Fruit fly (Drosophila melanogaster) whole organism, embryonic: Measurements from ENCODE around the gene CG16758.
A peak's percentile ranks its signal among the peaks of the same experiment; 100 is the strongest.

Experiments
- Adf1 ChIP-seq: fragments of 200-800 bp; sonication (Bioruptor generic); IDR thresholded peaks from 2 replicates; pipeline ENCODE4 v1.3.6; 2022; ENCODE audit warnings: missing biosample characterization, missing genetic modification characterization
- Atf3 ChIP-seq: fragments of 200-800 bp; sonication (Bioruptor generic); optimal IDR thresholded peaks from 3 replicates; lab custom pipeline; 2016; ENCODE audit warnings: missing biosample characterization, missing genetic modification characterization
- B-H2 ChIP-seq: fragments of 200-800 bp; sonication (Bioruptor generic); optimal IDR thresholded peaks from 2 replicates; lab custom pipeline; 2018; ENCODE audit warnings: missing biosample characterization, mild to moderate bottlenecking, missing genetic modification characterization
- CG10209 ChIP-seq: fragments of 200-800 bp; sonication (Bioruptor generic); optimal IDR thresholded peaks from 3 replicates; lab custom pipeline; 2017; ENCODE audit warnings: missing biosample characterization, mild to moderate bottlenecking, missing genetic modification characterization, missing genetic modification reagents
- CG10274 ChIP-seq: fragments of 200-800 bp; sonication (Bioruptor generic); optimal IDR thresholded peaks from 3 replicates; lab custom pipeline; 2017; ENCODE audit warnings: missing biosample characterization, mild to moderate bottlenecking, missing genetic modification characterization
- CG10979 ChIP-seq: fragments of 200-800 bp; sonication (Bioruptor generic); optimal IDR thresholded peaks from 2 replicates; lab custom pipeline; 2018; ENCODE audit warnings: missing biosample characterization, mild to moderate bottlenecking, missing genetic modification characterization, moderate library complexity
- CG11695 ChIP-seq: fragments of 200-800 bp; sonication (Bioruptor generic); IDR thresholded peaks from 3 replicates; pipeline ENCODE4 v1.3.6; 2022; ENCODE audit warnings: missing biosample characterization, missing genetic modification characterization
- CG12659 ChIP-seq: fragments of 200-800 bp; sonication (Bioruptor generic); optimal IDR thresholded peaks from 3 replicates; lab custom pipeline; 2017; ENCODE audit warnings: mild to moderate bottlenecking, missing biosample characterization, missing genetic modification reagents, missing genetic modification characterization
- CG13775 ChIP-seq: fragments of 200-800 bp; sonication (Bioruptor generic); optimal IDR thresholded peaks from 3 replicates; lab custom pipeline; 2017; ENCODE audit warnings: missing biosample characterization, mild to moderate bottlenecking, missing genetic modification characterization
- CG17361 ChIP-seq: fragments of 200-800 bp; sonication (Bioruptor generic); IDR thresholded peaks from 3 replicates; pipeline ENCODE4 v1.3.6; 2022; ENCODE audit warnings: missing biosample characterization, missing genetic modification characterization
- CG17568 ChIP-seq: fragments of 200-800 bp; sonication (Bioruptor generic); optimal IDR thresholded peaks from 2 replicates; lab custom pipeline; 2018; ENCODE audit warnings: missing biosample characterization, mild to moderate bottlenecking, missing genetic modification characterization, moderate library complexity
- CG18011 ChIP-seq: fragments of 200-800 bp; sonication (Bioruptor generic); optimal IDR thresholded peaks from 2 replicates; lab custom pipeline; 2017; ENCODE audit warnings: missing biosample characterization, missing genetic modification characterization, mild to moderate bottlenecking, moderate library complexity, missing genotype
- CG18764 ChIP-seq: fragments of 200-800 bp; sonication (Bioruptor generic); optimal IDR thresholded peaks from 3 replicates; lab custom pipeline; 2016; ENCODE audit warnings: missing biosample characterization, missing genetic modification characterization
- CG3838 ChIP-seq: fragments of 200-800 bp; sonication (Bioruptor generic); optimal IDR thresholded peaks from 3 replicates; lab custom pipeline; 2016; ENCODE audit warnings: missing biosample characterization, missing genetic modification characterization
- CG4707 ChIP-seq: fragments of 200-800 bp; sonication (Bioruptor generic); optimal IDR thresholded peaks from 2 replicates; lab custom pipeline; 2018; ENCODE audit warnings: missing biosample characterization, mild to moderate bottlenecking, missing genetic modification characterization, moderate library complexity
- CG4820 ChIP-seq: fragments of 200-800 bp; sonication (Bioruptor generic); optimal IDR thresholded peaks from 3 replicates; lab custom pipeline; 2016; ENCODE audit warnings: missing biosample characterization, missing genetic modification characterization
- CG5180 ChIP-seq: fragments of 200-800 bp; sonication (Bioruptor generic); optimal IDR thresholded peaks from 3 replicates; lab custom pipeline; 2017; ENCODE audit warnings: missing biosample characterization, missing genetic modification characterization, mild to moderate bottlenecking, moderate library complexity, missing genetic modification reagents
- CG7987 ChIP-seq: fragments of 200-800 bp; sonication (Bioruptor generic); optimal IDR thresholded peaks from 2 replicates; lab custom pipeline; 2018; ENCODE audit warnings: missing biosample characterization, mild to moderate bottlenecking, missing genetic modification characterization, moderate library complexity
- CG9215 ChIP-seq: fragments of 200-800 bp; sonication (Bioruptor generic); IDR thresholded peaks from 2 replicates; pipeline ENCODE4 v1.3.6; 2022; ENCODE audit warnings: missing biosample characterization, missing genetic modification characterization
- CG9727 ChIP-seq: fragments of 200-800 bp; sonication (Bioruptor generic); optimal IDR thresholded peaks from 3 replicates; lab custom pipeline; 2017; ENCODE audit warnings: missing biosample characterization, mild to moderate bottlenecking, missing genetic modification characterization
- CkIIα-i1 ChIP-seq: fragments of 200-800 bp; sonication (Bioruptor generic); IDR thresholded peaks from 2 replicates; pipeline ENCODE4 v1.3.6; 2022; ENCODE audit warnings: missing biosample characterization, missing genetic modification characterization
- Deaf1 ChIP-seq: fragments of 200-800 bp; optimal IDR thresholded peaks from 3 replicates; lab custom pipeline; 2019; ENCODE audit warnings: missing biosample characterization, mild to moderate bottlenecking, missing genetic modification characterization, moderate library complexity
- Dek ChIP-seq: fragments of 200-800 bp; sonication (Bioruptor generic); optimal IDR thresholded peaks from 3 replicates; lab custom pipeline; 2019; ENCODE audit warnings: missing biosample characterization, mild to moderate bottlenecking, missing genetic modification characterization, moderate library complexity
- HLHmδ ChIP-seq: fragments of 200-800 bp; sonication (Bioruptor generic); optimal IDR thresholded peaks from 2 replicates; lab custom pipeline; 2018; ENCODE audit warnings: missing biosample characterization, mild to moderate bottlenecking, missing genetic modification characterization, moderate library complexity
- NfI ChIP-seq: fragments of 200-800 bp; sonication (Bioruptor generic); optimal IDR thresholded peaks from 3 replicates; lab custom pipeline; 2018; ENCODE audit warnings: missing biosample characterization, mild to moderate bottlenecking, missing genetic modification characterization, moderate library complexity
- Optix ChIP-seq: fragments of 200-800 bp; sonication (Bioruptor generic); IDR thresholded peaks from 3 replicates; pipeline ENCODE4 v1.3.6; 2022; ENCODE audit warnings: missing biosample characterization, missing genetic modification characterization
- ap ChIP-seq: fragments of 200-800 bp; sonication (Bioruptor generic); IDR thresholded peaks from 2 replicates; pipeline ENCODE4 v1.3.6; 2022; ENCODE audit warnings: missing biosample characterization, missing genetic modification characterization
- ara ChIP-seq: fragments of 200-800 bp; sonication (Bioruptor generic); IDR thresholded peaks from 2 replicates; pipeline ENCODE4 v1.3.6; 2022; ENCODE audit warnings: missing biosample characterization, missing genetic modification characterization
- bigmax ChIP-seq: fragments of 200-800 bp; sonication (Bioruptor generic); optimal IDR thresholded peaks from 2 replicates; lab custom pipeline; 2018; ENCODE audit warnings: missing biosample characterization, mild to moderate bottlenecking, missing genetic modification characterization
- bsh ChIP-seq, 2 experiments: fragments of 200-800 bp; sonication (Bioruptor generic); optimal IDR thresholded peaks; 2 replicates each; lab custom pipeline; 2017 to 2018; ENCODE audit warnings: mild to moderate bottlenecking in 2 of 2, missing biosample characterization in 2 of 2, missing genetic modification characterization in 2 of 2, moderate library complexity in 1 of 2
- en ChIP-seq: fragments of 200-800 bp; sonication (Bioruptor generic); optimal IDR thresholded peaks from 2 replicates; lab custom pipeline; 2016; ENCODE audit warnings: missing biosample characterization, missing genetic modification characterization
- fd64A ChIP-seq: fragments of 200-800 bp; sonication (Bioruptor generic); optimal IDR thresholded peaks from 3 replicates; lab custom pipeline; 2018; ENCODE audit warnings: missing biosample characterization, mild to moderate bottlenecking, missing genetic modification characterization
- gem ChIP-seq: fragments of 200-800 bp; sonication (Bioruptor generic); optimal IDR thresholded peaks from 2 replicates; lab custom pipeline; 2019; ENCODE audit warnings: missing biosample characterization, mild to moderate bottlenecking, missing genetic modification characterization, moderate library complexity
- gsb-n ChIP-seq: fragments of 200-800 bp; sonication (Bioruptor generic); optimal IDR thresholded peaks from 3 replicates; lab custom pipeline; 2018; ENCODE audit warnings: missing biosample characterization, mild to moderate bottlenecking, missing genetic modification characterization
- kay ChIP-seq: fragments of 200-800 bp; sonication (Bioruptor generic); optimal IDR thresholded peaks from 2 replicates; lab custom pipeline; 2016; ENCODE audit warnings: missing biosample characterization, missing genetic modification characterization
- lab ChIP-seq: fragments of 200-800 bp; sonication (Bioruptor generic); optimal IDR thresholded peaks from 3 replicates; lab custom pipeline; 2017; ENCODE audit warnings: missing biosample characterization, missing genetic modification characterization, mild to moderate bottlenecking, moderate library complexity, missing genetic modification reagents
- nerfin-1 ChIP-seq: fragments of 200-800 bp; sonication (Bioruptor generic); optimal IDR thresholded peaks from 3 replicates; lab custom pipeline; 2019; ENCODE audit warnings: missing biosample characterization, mild to moderate bottlenecking, missing genetic modification characterization, moderate library complexity
- pb ChIP-seq: fragments of 200-800 bp; sonication (Bioruptor generic); optimal IDR thresholded peaks from 3 replicates; lab custom pipeline; 2016; ENCODE audit warnings: missing biosample characterization, missing genetic modification characterization
- peb ChIP-seq: fragments of 200-800 bp; sonication (Bioruptor generic); IDR thresholded peaks from 2 replicates; pipeline ENCODE4 v1.3.6; 2022; ENCODE audit warnings: missing biosample characterization, missing genetic modification characterization
- slbo ChIP-seq: fragments of 200-800 bp; sonication (Bioruptor generic); IDR thresholded peaks from 2 replicates; pipeline ENCODE4 v1.3.6; 2022; ENCODE audit warnings: missing biosample characterization, missing genetic modification characterization
- sob ChIP-seq: fragments of 200-800 bp; sonication (Bioruptor generic); IDR thresholded peaks from 2 replicates; pipeline ENCODE4 v1.3.6; 2022; ENCODE audit warnings: missing biosample characterization, missing genetic modification characterization
- sqz ChIP-seq: fragments of 200-800 bp; sonication (Bioruptor generic); optimal IDR thresholded peaks from 3 replicates; lab custom pipeline; 2018; ENCODE audit warnings: missing biosample characterization, mild to moderate bottlenecking, missing genetic modification characterization
- stc ChIP-seq: fragments of 200-800 bp; sonication (Bioruptor generic); IDR thresholded peaks from 2 replicates; pipeline ENCODE4 v1.3.6; 2022; ENCODE audit warnings: missing biosample characterization, missing genetic modification characterization
- stwl ChIP-seq: fragments of 200-800 bp; sonication (Bioruptor generic); optimal IDR thresholded peaks from 3 replicates; lab custom pipeline; 2018; ENCODE audit warnings: missing biosample characterization, mild to moderate bottlenecking, missing genetic modification characterization, moderate library complexity
- tll ChIP-seq, 2 experiments: fragments of 200-800 bp in 1 of 2; fragments of >200 bp in 1 of 2; sonication (Bioruptor generic) in 1 of 2; optimal IDR thresholded peaks; 2 replicates each; lab custom pipeline; 2017 to 2019; ENCODE audit warnings: missing biosample characterization in 2 of 2, missing genetic modification characterization in 2 of 2, mild to moderate bottlenecking in 1 of 2, moderate library complexity in 1 of 2
- tup ChIP-seq: fragments of 200-800 bp; sonication (Bioruptor generic); optimal IDR thresholded peaks from 2 replicates; lab custom pipeline; 2016; ENCODE audit warnings: missing biosample characterization, mild to moderate bottlenecking, missing genetic modification characterization, moderate library complexity
- wdn ChIP-seq: fragments of 200-800 bp; sonication (Bioruptor generic); IDR thresholded peaks from 2 replicates; pipeline ENCODE4 v1.3.6; 2022; ENCODE audit warnings: missing biosample characterization, missing genetic modification characterization
- zfh1 ChIP-seq: fragments of 200-800 bp; sonication (Bioruptor generic); IDR thresholded peaks from 3 replicates; pipeline ENCODE4 v1.3.6; 2022; ENCODE audit warnings: missing biosample characterization, missing genetic modification characterization

Gene CG16758

DNA sequence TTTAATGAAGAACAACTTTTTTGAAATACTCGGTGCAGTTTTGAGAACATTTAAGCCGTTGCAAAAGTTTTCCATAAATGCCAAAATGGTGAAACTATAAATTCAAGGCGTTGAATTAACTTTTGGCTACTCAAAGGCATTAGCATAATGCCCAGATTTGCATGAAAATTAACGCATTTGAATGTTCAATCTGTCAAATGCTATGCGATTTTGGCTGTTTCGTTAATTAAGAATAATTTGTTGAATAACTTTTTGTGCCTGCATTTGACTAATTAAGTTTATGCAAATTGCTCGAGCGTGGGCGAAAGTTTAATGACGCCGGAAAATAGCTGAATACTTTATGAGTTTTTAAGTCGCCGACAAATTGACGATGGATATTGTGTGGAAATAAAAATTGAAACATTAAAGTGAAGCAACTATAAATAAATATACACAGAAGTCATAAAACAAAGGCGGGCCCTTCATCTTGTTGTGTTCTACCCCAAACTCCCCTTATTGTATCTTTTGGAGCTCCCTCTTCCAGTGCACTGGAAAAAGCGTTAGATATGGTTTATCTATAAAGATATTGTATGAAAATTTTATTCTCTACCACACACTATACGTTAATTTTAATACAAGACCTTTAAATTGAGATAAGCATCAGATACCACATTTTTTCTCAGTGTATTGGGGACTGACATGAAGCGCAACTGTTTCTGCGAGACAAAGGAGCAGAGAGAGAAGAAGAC lies 48.9 kb upstream of the CG16758 start (continued):
- TF ChIP-seq gsb-n (tag; lab: Kevin White, UChicago) (peak; percentile 74), CG18764 (peak; percentile 22), slbo (GFP tag; lab: Robert Waterston, UW) (peak; percentile 55; the same call in 1 of the 2 replicates), CG10209 (GFP tag; lab: Kevin White, UChicago) (peak; percentile 69), pb (GFP tag; lab: Kevin White, UChicago) (peak; percentile 17), B-H2 (GFP tag; lab: Kevin White, UChicago) (no peak), CG17568 (GFP tag; lab: Kevin White, UChicago) (peak; percentile 30), CG9727 (peak; percentile 78), Deaf1 (tag; lab: Kevin White, UChicago) (peak; percentile 30), stc (GFP tag; lab: Robert Waterston, UW) (peak; percentile 35; the same call in 1 of the 2 replicates), CG3838 (GFP tag; lab: Kevin White, UChicago) (peak; percentile 36), sob (GFP tag; lab: Robert Waterston, UW) (peak; percentile 61; the same call in 1 of the 2 replicates), NfI (GFP tag; lab: Kevin White, UChicago) (peak; percentile 44), fd64A (GFP tag; lab: Kevin White, UChicago) (peak; percentile 37), Optix (GFP tag; lab: Robert Waterston, UW) (no peak), lab (GFP tag; lab: Kevin White, UChicago) (peak; percentile 73), stwl (tag; lab: Kevin White, UChicago) (peak; percentile 16), Atf3 (GFP tag; lab: Kevin White, UChicago) (peak; percentile 32), bsh (GFP tag; optimal IDR thresholded peaks at IDR 0.05; lab: Kevin White, UChicago) (peak; percentile 52 to 87), tll (GFP tag; optimal IDR thresholded peaks at IDR 0.05; lab: Kevin White, UChicago) (no peak), CG7987 (GFP tag; lab: Kevin White, UChicago) (peak; percentile 32), ara (GFP tag; lab: Robert Waterston, UW) (peak; percentile 70; the same call in 1 of the 2 replicates), CG5180 (GFP tag; lab: Kevin White, UChicago) (peak; percentile 6), CG9215 (GFP tag; lab: Robert Waterston, UW) (no peak), CG10979 (tag; lab: Kevin White, UChicago) (peak; percentile 83), kay (GFP tag; lab: Kevin White, UChicago) (peak; percentile 18), bigmax (GFP tag; lab: Kevin White, UChicago) (no peak), CkIIα-i1 (GFP tag; lab: Robert Waterston, UW) (no peak), sqz (GFP tag; lab: Kevin White, UChicago) (peak; percentile 5), CG4707 (GFP tag; lab: Kevin White, UChicago) (peak; percentile 69), gem (peak; percentile 80), CG4820 (GFP tag; lab: Kevin White, UChicago) (peak; percentile 69), ap (GFP tag; lab: Robert Waterston, UW) (peak; percentile 36; the same call in 1 of the 2 replicates), CG11695 (GFP tag; lab: Robert Waterston, UW) (peak; percentile 46; the same call in 1 of the 3 replicates), Dek (tag; lab: Kevin White, UChicago) (peak; percentile 23), CG17361 (GFP tag; lab: Robert Waterston, UW) (peak; percentile 74), CG13775 (GFP tag; lab: Kevin White, UChicago) (peak; percentile 1), peb (GFP tag; lab: Robert Waterston, UW) (0 out of 2 replicates have a peak, but pooled peaks have one; percentile 37), en (GFP tag; lab: Kevin White, UChicago) (no peak), tup (GFP tag; lab: Kevin White, UChicago) (no peak), CG18011 (peak; percentile 14), Adf1 (no peak), HLHmδ (GFP tag; lab: Kevin White, UChicago) (no peak), wdn (GFP tag; lab: Robert Waterston, UW) (peak; percentile 41; the same call in 1 of the 2 replicates), zfh1 (GFP tag; lab: Robert Waterston, UW) (peak; percentile 70), CG12659 (GFP tag; lab: Kevin White, UChicago) (peak; percentile 44), CG10274 (GFP tag; lab: Kevin White, UChicago) (peak; percentile 40), nerfin-1 (tag; lab: Kevin White, UChicago) (peak; percentile 62)
